Comparison of ENCODE assay signal across 1 fruit fly cellular context in genomic region chrX:4938986-4939385, dm6.
TF ChIP-seq lines count a peak whose summit lies in the region.

Gene Ptp4E, plus strand, starts transcription at chrX:4939128.

TF ChIP-seq in whole organism, embryonic, 481 proteins besides CTCF, POLR2A, EP300 and RAD21 (continued from another document and continues in another):
- TF ChIP-seq nerfin-2 (GFP tag; IDR thresholded peaks at IDR 0.05; lab: Robert Waterston, UW; ENCODE audit: partially characterized antibody) (no peak), z (GFP tag; IDR thresholded peaks at IDR 0.05; lab: Robert Waterston, UW) (no peak), Dbx (GFP tag; IDR thresholded peaks at IDR 0.05; lab: Robert Waterston, UW) (no peak), psq (GFP tag; optimal IDR thresholded peaks at IDR 0.05; lab: Kevin White, UChicago) (peak; percentile 36), CG6765 (GFP tag; optimal IDR thresholded peaks at IDR 0.05; lab: Kevin White, UChicago) (no peak), CG17328 (GFP tag; IDR thresholded peaks at IDR 0.05; lab: Robert Waterston, UW) (0 out of 2 replicates have a peak, but pooled peaks have one; percentile 30), chinmo (GFP tag; IDR thresholded peaks at IDR 0.05; lab: Robert Waterston, UW; ENCODE audit: partially characterized antibody) (0 out of 4 replicates have a peak, but pooled peaks have one; percentile 20), scrt (GFP tag; optimal IDR thresholded peaks at IDR 0.05; lab: Kevin White, UChicago) (peak; percentile 29), Asciz (GFP tag; optimal IDR thresholded peaks at IDR 0.05; lab: Kevin White, UChicago) (peak; percentile 16), CG16779 (GFP tag; IDR thresholded peaks at IDR 0.05; lab: Robert Waterston, UW) (no peak), H15 (GFP tag; IDR thresholded peaks at IDR 0.05; lab: Robert Waterston, UW) (no peak), Hr51 (GFP tag; optimal IDR thresholded peaks at IDR 0.05; lab: Kevin White, UChicago) (no peak), crc (GFP tag; optimal IDR thresholded peaks at IDR 0.05; lab: Kevin White, UChicago) (no peak), CG33213 (GFP tag; optimal IDR thresholded peaks at IDR 0.05; lab: Kevin White, UChicago) (peak; percentile 34), Spps (tag; optimal IDR thresholded peaks at IDR 0.05; lab: Kevin White, UChicago) (no peak), ssp (GFP tag; IDR thresholded peaks at IDR 0.05; lab: Robert Waterston, UW) (no peak), CG15479 (GFP tag; optimal IDR thresholded peaks at IDR 0.05; lab: Kevin White, UChicago) (no peak), Nf-YC (tag; optimal IDR thresholded peaks at IDR 0.05; lab: Kevin White, UChicago) (no peak), hb (GFP tag; IDR thresholded peaks at IDR 0.05; lab: Robert Waterston, UW; ENCODE audit: partially characterized antibody) (no peak), CG30020 (tag; optimal IDR thresholded peaks at IDR 0.05; lab: Kevin White, UChicago) (no peak), ERR (GFP tag; optimal IDR thresholded peaks at IDR 0.05; lab: Kevin White, UChicago) (no peak), CG6175 (GFP tag; IDR thresholded peaks at IDR 0.05; lab: Robert Waterston, UW) (no peak), CG31388 (GFP tag; optimal IDR thresholded peaks at IDR 0.05; lab: Kevin White, UChicago) (no peak), twi (tag; optimal IDR thresholded peaks at IDR 0.05; lab: Kevin White, UChicago) (no peak), CG34224 (GFP tag; IDR thresholded peaks at IDR 0.05; lab: Robert Waterston, UW; ENCODE audit: partially characterized antibody) (no peak), corto (GFP tag; optimal IDR thresholded peaks at IDR 0.05; lab: Kevin White, UChicago) (no peak), Med (GFP tag; lab: Kevin White, UChicago) (peak; percentile 66), Taf1 (GFP tag; IDR thresholded peaks at IDR 0.05; lab: Robert Waterston, UW) (no peak), Hr78 (GFP tag; optimal IDR thresholded peaks at IDR 0.05; lab: Kevin White, UChicago) (no peak), CG9215 (GFP tag; IDR thresholded peaks at IDR 0.05; lab: Robert Waterston, UW) (no peak), Meics (GFP tag; optimal IDR thresholded peaks at IDR 0.05; lab: Kevin White, UChicago) (no peak), Atf6 (GFP tag; IDR thresholded peaks at IDR 0.05; lab: Robert Waterston, UW) (peak; percentile 49; the same call in 1 of the 2 replicates), Adf1 (GFP tag; IDR thresholded peaks at IDR 0.05; lab: Robert Waterston, UW) (no peak; the same call in 1 of the 2 replicates), CG10431 (GFP tag; optimal IDR thresholded peaks at IDR 0.05; lab: Kevin White, UChicago) (peak; percentile 44), sima (GFP tag; optimal IDR thresholded peaks at IDR 0.05; lab: Kevin White, UChicago) (no peak), CG11456 (GFP tag; IDR thresholded peaks at IDR 0.05; lab: Robert Waterston, UW) (no peak), repo (GFP tag; optimal IDR thresholded peaks at IDR 0.05; lab: Kevin White, UChicago) (no peak), Hand (GFP tag; optimal IDR thresholded peaks at IDR 0.05; lab: Kevin White, UChicago) (no peak), Gug (GFP tag; IDR thresholded peaks at IDR 0.05; lab: Robert Waterston, UW) (no peak), Drgx (GFP tag; IDR thresholded peaks at IDR 0.05; lab: Robert Waterston, UW) (no peak), Six4 (GFP tag; optimal IDR thresholded peaks at IDR 0.05; lab: Kevin White, UChicago) (no peak), CG5953 (GFP tag; IDR thresholded peaks at IDR 0.05; lab: Robert Waterston, UW) (no peak), ro (GFP tag; IDR thresholded peaks at IDR 0.05; lab: Robert Waterston, UW) (no peak), CG11085 (GFP tag; IDR thresholded peaks at IDR 0.05; lab: Robert Waterston, UW) (no peak), Myb (GFP tag; optimal IDR thresholded peaks at IDR 0.05; lab: Kevin White, UChicago) (no peak), CG4424 (GFP tag; optimal IDR thresholded peaks at IDR 0.05; lab: Kevin White, UChicago) (no peak), CG12299 (tag; optimal IDR thresholded peaks at IDR 0.05; lab: Kevin White, UChicago) (no peak), Jarid2 (GFP tag; optimal IDR thresholded peaks at IDR 0.05; lab: Kevin White, UChicago) (peak; percentile 78), CG8765 (GFP tag; IDR thresholded peaks at IDR 0.05; lab: Robert Waterston, UW) (no peak), tgo (GFP tag; IDR thresholded peaks at IDR 0.05; lab: Robert Waterston, UW) (no peak), sc (optimal IDR thresholded peaks at IDR 0.05; lab: Kevin White, UChicago) (no peak), sc (GFP tag; optimal IDR thresholded peaks at IDR 0.05; lab: Kevin White, UChicago) (no peak), Hr3 (GFP tag; optimal IDR thresholded peaks at IDR 0.05; lab: Kevin White, UChicago) (no peak), bcd (GFP tag; optimal IDR thresholded peaks at IDR 0.05; lab: Kevin White, UChicago) (no peak), nerfin-1 (tag; optimal IDR thresholded peaks at IDR 0.05; lab: Kevin White, UChicago) (no peak), CG2875 (GFP tag; optimal IDR thresholded peaks at IDR 0.05; lab: Kevin White, UChicago) (no peak), CG32532 (GFP tag; IDR thresholded peaks at IDR 0.05; lab: Robert Waterston, UW) (no peak), bowl (GFP tag; IDR thresholded peaks at IDR 0.05; lab: Robert Waterston, UW) (no peak), CG10274 (GFP tag; optimal IDR thresholded peaks at IDR 0.05; lab: Kevin White, UChicago) (no peak), wek (GFP tag; optimal IDR thresholded peaks at IDR 0.05; lab: Kevin White, UChicago) (peak; percentile 20), vnd (GFP tag; IDR thresholded peaks at IDR 0.05; lab: Robert Waterston, UW; ENCODE audit: partially characterized antibody) (no peak), CG16863 (GFP tag; optimal IDR thresholded peaks at IDR 0.05; lab: Kevin White, UChicago) (no peak), CG3407 (GFP tag; optimal IDR thresholded peaks at IDR 0.05; lab: Kevin White, UChicago) (no peak), danr (GFP tag; IDR thresholded peaks at IDR 0.05; lab: Robert Waterston, UW) (no peak), fu2 (GFP tag; optimal IDR thresholded peaks at IDR 0.05; lab: Kevin White, UChicago) (no peak), prd (optimal IDR thresholded peaks at IDR 0.05; lab: Kevin White, UChicago) (no peak), prd (GFP tag; IDR thresholded peaks at IDR 0.05; lab: Robert Waterston, UW) (no peak), crp (GFP tag; optimal IDR thresholded peaks at IDR 0.05; lab: Kevin White, UChicago) (no peak), shn (GFP tag; optimal IDR thresholded peaks at IDR 0.05; lab: Kevin White, UChicago) (no peak), lmd (GFP tag; IDR thresholded peaks at IDR 0.05; lab: Robert Waterston, UW) (no peak), chn (GFP tag; optimal IDR thresholded peaks at IDR 0.05; lab: Kevin White, UChicago) (no peak), CoRest (tag; optimal IDR thresholded peaks at IDR 0.05; lab: Kevin White, UChicago) (no peak), CG42726 (GFP tag; IDR thresholded peaks at IDR 0.05; lab: Robert Waterston, UW; ENCODE audit: partially characterized antibody) (peak; percentile 41; the same call in 1 of the 2 replicates), bsh (GFP tag; optimal IDR thresholded peaks at IDR 0.05; lab: Kevin White, UChicago) (peak in 1 of 2 experiments; percentile 45), cas (GFP tag; IDR thresholded peaks at IDR 0.05; lab: Robert Waterston, UW) (no peak), gro (GFP tag; optimal IDR thresholded peaks at IDR 0.05; lab: Kevin White, UChicago) (no peak), CG10366 (GFP tag; IDR thresholded peaks at IDR 0.05; lab: Robert Waterston, UW) (no peak), TFAM (GFP tag; optimal IDR thresholded peaks at IDR 0.05; lab: Kevin White, UChicago) (no peak), Ets65A (GFP tag; lab: Kevin White, UChicago) (no peak), salm (tag; optimal IDR thresholded peaks at IDR 0.05; lab: Kevin White, UChicago) (no peak), dimm (GFP tag; IDR thresholded peaks at IDR 0.05; lab: Robert Waterston, UW) (no peak), ftz-f1 (GFP tag; optimal IDR thresholded peaks at IDR 0.05; lab: Kevin White, UChicago) (no peak), fd64A (GFP tag; optimal IDR thresholded peaks at IDR 0.05; lab: Kevin White, UChicago) (no peak), Gsc (GFP tag; IDR thresholded peaks at IDR 0.05; lab: Robert Waterston, UW) (no peak), Atf3 (GFP tag; optimal IDR thresholded peaks at IDR 0.05; lab: Kevin White, UChicago) (no peak), pho (GFP tag; optimal IDR thresholded peaks at IDR 0.05; lab: Kevin White, UChicago) (no peak), CG15514 (GFP tag; optimal IDR thresholded peaks at IDR 0.05; lab: Kevin White, UChicago) (peak; percentile 18), eve (GFP tag; optimal IDR thresholded peaks at IDR 0.05; lab: Kevin White, UChicago) (peak in 1 of 2 experiments; percentile 61), CG8924 (tag; optimal IDR thresholded peaks at IDR 0.05; lab: Kevin White, UChicago) (peak; percentile 45), CG4404 (GFP tag; IDR thresholded peaks at IDR 0.05; lab: Robert Waterston, UW) (no peak), CG16815 (GFP tag; optimal IDR thresholded peaks at IDR 0.05; lab: Kevin White, UChicago) (no peak), CG11398 (GFP tag; optimal IDR thresholded peaks at IDR 0.05; lab: Kevin White, UChicago) (no peak), HmgD (GFP tag; optimal IDR thresholded peaks at IDR 0.05; lab: Kevin White, UChicago) (no peak), gsb-n (tag; optimal IDR thresholded peaks at IDR 0.05; lab: Kevin White, UChicago) (no peak), dm (GFP tag; optimal IDR thresholded peaks at IDR 0.05; lab: Kevin White, UChicago) (no peak), CG10565 (GFP tag; optimal IDR thresholded peaks at IDR 0.05; lab: Kevin White, UChicago) (no peak), chif (GFP tag; optimal IDR thresholded peaks at IDR 0.05; lab: Kevin White, UChicago) (no peak), CG11696 (GFP tag; IDR thresholded peaks at IDR 0.05; lab: Robert Waterston, UW) (no peak), zf30C (GFP tag; optimal IDR thresholded peaks at IDR 0.05; lab: Kevin White, UChicago) (no peak), slbo (GFP tag; IDR thresholded peaks at IDR 0.05; lab: Robert Waterston, UW) (no peak), CG10147 (GFP tag; optimal IDR thresholded peaks at IDR 0.05; lab: Kevin White, UChicago) (no peak), jing (GFP tag; optimal IDR thresholded peaks at IDR 0.05; lab: Kevin White, UChicago) (no peak), D (optimal IDR thresholded peaks at IDR 0.05; lab: Kevin White, UChicago) (no peak), D (GFP tag; optimal IDR thresholded peaks at IDR 0.05; lab: Kevin White, UChicago) (no peak), tio (GFP tag; optimal IDR thresholded peaks at IDR 0.05; lab: Kevin White, UChicago) (no peak), pb (GFP tag; optimal IDR thresholded peaks at IDR 0.05; lab: Kevin White, UChicago) (no peak), NK7.1 (GFP tag; optimal IDR thresholded peaks at IDR 0.05; lab: Kevin White, UChicago) (no peak), mirr (GFP tag; optimal IDR thresholded peaks at IDR 0.05; lab: Kevin White, UChicago) (no peak), hth (optimal IDR thresholded peaks at IDR 0.05; lab: Kevin White, UChicago) (no peak), CG8089 (GFP tag; optimal IDR thresholded peaks at IDR 0.05; lab: Kevin White, UChicago) (no peak), dmrt11E (tag; optimal IDR thresholded peaks at IDR 0.05; lab: Kevin White, UChicago) (no peak), CG12942 (GFP tag; optimal IDR thresholded peaks at IDR 0.05; lab: Kevin White, UChicago) (no peak), MESR4 (GFP tag; optimal IDR thresholded peaks at IDR 0.05; lab: Kevin White, UChicago) (peak; percentile 30), dpn (GFP tag; optimal IDR thresholded peaks at IDR 0.05; lab: Kevin White, UChicago) (no peak), HLH4C (GFP tag; IDR thresholded peaks at IDR 0.05; lab: Robert Waterston, UW; ENCODE audit: partially characterized antibody) (no peak), CG4707 (GFP tag; optimal IDR thresholded peaks at IDR 0.05; lab: Kevin White, UChicago) (no peak), pros (GFP tag; optimal IDR thresholded peaks at IDR 0.05; lab: Kevin White, UChicago) (no peak), CG13775 (GFP tag; optimal IDR thresholded peaks at IDR 0.05; lab: Kevin White, UChicago) (no peak), fru (optimal IDR thresholded peaks at IDR 0.05; lab: Kevin White, UChicago) (no peak), oc (tag; optimal IDR thresholded peaks at IDR 0.05; lab: Kevin White, UChicago) (no peak), Nf-YA (GFP tag; IDR thresholded peaks at IDR 0.05; lab: Robert Waterston, UW) (no peak), Tbp (GFP tag; optimal IDR thresholded peaks at IDR 0.05; lab: Kevin White, UChicago) (no peak), MTF-1 (GFP tag; optimal IDR thresholded peaks at IDR 0.05; lab: Kevin White, UChicago; ENCODE audit: borderline replicate concordance) (no peak), CG8290 (GFP tag; optimal IDR thresholded peaks at IDR 0.05; lab: Kevin White, UChicago) (no peak), CG8290 (tag; optimal IDR thresholded peaks at IDR 0.05; lab: Kevin White, UChicago) (peak; percentile 2 to 13), CG7928 (GFP tag; optimal IDR thresholded peaks at IDR 0.05; lab: Kevin White, UChicago) (no peak), Fer3 (tag; optimal IDR thresholded peaks at IDR 0.05; lab: Kevin White, UChicago) (no peak), CG3847 (GFP tag; IDR thresholded peaks at IDR 0.05; lab: Robert Waterston, UW) (no peak), CG12391 (tag; optimal IDR thresholded peaks at IDR 0.05; lab: Kevin White, UChicago) (no peak), trem (tag; optimal IDR thresholded peaks at IDR 0.05; lab: Kevin White, UChicago) (no peak), CG5245 (GFP tag; optimal IDR thresholded peaks at IDR 0.05; lab: Kevin White, UChicago) (no peak), CG5180 (GFP tag; optimal IDR thresholded peaks at IDR 0.05; lab: Kevin White, UChicago) (no peak), HHEX (GFP tag; optimal IDR thresholded peaks at IDR 0.05; lab: Kevin White, UChicago) (no peak), bab2 (GFP tag; optimal IDR thresholded peaks at IDR 0.05; lab: Kevin White, UChicago) (no peak), Awh (GFP tag; IDR thresholded peaks at IDR 0.05; lab: Robert Waterston, UW) (no peak), ac (GFP tag; optimal IDR thresholded peaks at IDR 0.05; lab: Kevin White, UChicago) (no peak), BtbVII (GFP tag; optimal IDR thresholded peaks at IDR 0.05; lab: Kevin White, UChicago) (no peak), NC2β (GFP tag; optimal IDR thresholded peaks at IDR 0.05; lab: Kevin White, UChicago) (peak; percentile 33), otp (GFP tag; IDR thresholded peaks at IDR 0.05; lab: Robert Waterston, UW) (no peak), ken (GFP tag; IDR thresholded peaks at IDR 0.05; lab: Robert Waterston, UW) (no peak), Ssrp (tag; optimal IDR thresholded peaks at IDR 0.05; lab: Kevin White, UChicago) (no peak)
